Worm (Caenorhabditis elegans) whole organism, mixed stage, embryonic: ENCODE data around the gene pqn-96.

Experiments
- M03D4.4 ChIP-seq: sonication (generic microtip); optimal IDR thresholded peaks from 2 replicates; lab custom pipeline; 2017; ENCODE audit warnings: mild to moderate bottlenecking, missing genetic modification characterization, missing compliant biosample characterization
- bed-3 ChIP-seq: fragments of 200-800 bp; sonication (Bioruptor generic); optimal IDR thresholded peaks from 3 replicates; lab custom pipeline; 2018; ENCODE audit warnings: mild to moderate bottlenecking, missing genetic modification characterization, moderate library complexity, missing compliant biosample characterization
- blmp-1 ChIP-seq: fragments of 150-350 bp; optimal IDR thresholded peaks from 2 replicates; lab custom pipeline; 2014; ENCODE audit warnings: missing biosample characterization, missing genetic modification characterization
- ceh-39 ChIP-seq: fragments of 150-350 bp; optimal IDR thresholded peaks from 2 replicates; lab custom pipeline; 2014; ENCODE audit warnings: missing biosample characterization, missing genetic modification characterization
- ceh-43 ChIP-seq: fragments of 200-800 bp; sonication (Bioruptor generic); optimal IDR thresholded peaks from 2 replicates; lab custom pipeline; 2018; ENCODE audit warnings: mild to moderate bottlenecking, missing genetic modification characterization, moderate library complexity, missing compliant biosample characterization
- ceh-83 ChIP-seq: fragments of 200-800 bp; sonication (Bioruptor generic); optimal IDR thresholded peaks from 2 replicates; lab custom pipeline; 2018; ENCODE audit warnings: mild to moderate bottlenecking, missing genetic modification characterization, missing compliant biosample characterization
- ces-1 ChIP-seq: fragments of 150-350 bp; optimal IDR thresholded peaks from 2 replicates; lab custom pipeline; 2014; ENCODE audit warnings: missing biosample characterization, missing genetic modification reagents, missing genetic modification characterization
- cnd-1 ChIP-seq: fragments of 200-800 bp; sonication (Bioruptor generic); optimal IDR thresholded peaks from 2 replicates; lab custom pipeline; 2018; ENCODE audit warnings: mild to moderate bottlenecking, missing genetic modification characterization, missing compliant biosample characterization
- drap-1 ChIP-seq: fragments of 200-800 bp; sonication (Bioruptor generic); optimal IDR thresholded peaks from 3 replicates; lab custom pipeline; 2018; ENCODE audit warnings: mild to moderate bottlenecking, missing genetic modification characterization, missing compliant biosample characterization
- elt-1 ChIP-seq: sonication (generic microtip); optimal IDR thresholded peaks from 2 replicates; lab custom pipeline; 2017; ENCODE audit warnings: missing genetic modification characterization, mild to moderate bottlenecking, missing compliant biosample characterization, antibody characterized with exemption, moderate library complexity, borderline replicate concordance; ENCODE audit not compliant: insufficient read depth
- elt-3 ChIP-seq: fragments of 150-350 bp; optimal IDR thresholded peaks from 2 replicates; lab custom pipeline; 2014; ENCODE audit warnings: missing biosample characterization, missing genetic modification characterization
- flh-1 ChIP-seq: fragments of 200-800 bp; sonication (Bioruptor generic); optimal IDR thresholded peaks from 2 replicates; lab custom pipeline; 2018; ENCODE audit warnings: mild to moderate bottlenecking, missing genetic modification characterization, moderate library complexity, missing compliant biosample characterization
- ham-2 ChIP-seq: fragments of 200-800 bp; sonication (Bioruptor generic); optimal IDR thresholded peaks from 2 replicates; lab custom pipeline; 2018; ENCODE audit warnings: mild to moderate bottlenecking, missing genetic modification characterization, missing compliant biosample characterization
- hlh-1 ChIP-seq: fragments of 150-350 bp; optimal IDR thresholded peaks from 2 replicates; lab custom pipeline; 2014; ENCODE audit warnings: missing biosample characterization, missing genetic modification reagents, missing genetic modification characterization
- lin-13 ChIP-seq: fragments of 150-350 bp; optimal IDR thresholded peaks from 2 replicates; lab custom pipeline; 2014; ENCODE audit warnings: missing biosample characterization, missing genetic modification characterization
- lin-32 ChIP-seq: fragments of 200-800 bp; sonication (Bioruptor generic); optimal IDR thresholded peaks from 2 replicates; lab custom pipeline; 2018; ENCODE audit warnings: mild to moderate bottlenecking, missing genetic modification characterization, missing compliant biosample characterization
- lsy-2 ChIP-seq: fragments of 150-350 bp; optimal IDR thresholded peaks from 2 replicates; lab custom pipeline; 2014; ENCODE audit warnings: missing biosample characterization, missing genetic modification characterization
- mab-5 ChIP-seq: fragments of 150-350 bp; optimal IDR thresholded peaks from 2 replicates; lab custom pipeline; 2014; ENCODE audit warnings: missing biosample characterization, missing genetic modification characterization
- mep-1 ChIP-seq: fragments of 150-350 bp; optimal IDR thresholded peaks from 2 replicates; lab custom pipeline; 2017; ENCODE audit warnings: missing biosample characterization, missing genetic modification reagents, missing genetic modification characterization, inconsistent platforms
- mls-2 ChIP-seq: sonication (generic microtip); optimal IDR thresholded peaks from 2 replicates; lab custom pipeline; 2016; ENCODE audit warnings: mild to moderate bottlenecking, missing genetic modification characterization, moderate library complexity, missing compliant biosample characterization
- nhr-12 ChIP-seq: fragments of 150-350 bp; optimal IDR thresholded peaks from 2 replicates; lab custom pipeline; 2014; ENCODE audit warnings: missing biosample characterization, missing genetic modification characterization
- nhr-2 ChIP-seq: fragments of 150-350 bp; optimal IDR thresholded peaks from 2 replicates; lab custom pipeline; 2014; ENCODE audit warnings: missing biosample characterization, missing genetic modification characterization
- nhr-237 ChIP-seq: fragments of 150-350 bp; optimal IDR thresholded peaks from 2 replicates; lab custom pipeline; 2014; ENCODE audit warnings: missing biosample characterization, missing genetic modification characterization
- nhr-28 ChIP-seq: fragments of 150-350 bp; optimal IDR thresholded peaks from 2 replicates; lab custom pipeline; 2014; ENCODE audit warnings: missing biosample characterization, missing genetic modification characterization
- nhr-76 ChIP-seq: sonication (generic microtip); optimal IDR thresholded peaks from 2 replicates; lab custom pipeline; 2017; ENCODE audit warnings: missing biosample characterization, missing genetic modification characterization
- pha-4 ChIP-seq: fragments of 150-350 bp; optimal IDR thresholded peaks from 2 replicates; lab custom pipeline; 2018; ENCODE audit warnings: missing biosample characterization, missing genetic modification reagents, missing genetic modification characterization
- sem-2 ChIP-seq: fragments of 200-800 bp; sonication (Bioruptor generic); optimal IDR thresholded peaks from 2 replicates; lab custom pipeline; 2018; ENCODE audit warnings: mild to moderate bottlenecking, missing genetic modification characterization, missing compliant biosample characterization
- snpc-4 ChIP-seq: fragments of 150-350 bp; optimal IDR thresholded peaks from 2 replicates; lab custom pipeline; 2014; ENCODE audit warnings: missing biosample characterization, missing genetic modification characterization
- sptf-1 ChIP-seq: sonication (generic microtip); optimal IDR thresholded peaks from 2 replicates; lab custom pipeline; 2017; ENCODE audit warnings: mild to moderate bottlenecking, missing genetic modification characterization, moderate library complexity, missing compliant biosample characterization
- tbx-8 ChIP-seq: fragments of 200-800 bp; sonication (Bioruptor generic); optimal IDR thresholded peaks from 2 replicates; lab custom pipeline; 2018; ENCODE audit warnings: mild to moderate bottlenecking, missing genetic modification characterization, moderate library complexity, missing compliant biosample characterization
- unc-120 ChIP-seq: sonication (generic microtip); optimal IDR thresholded peaks from 2 replicates; lab custom pipeline; 2017; ENCODE audit warnings: missing genetic modification characterization, missing compliant biosample characterization; ENCODE audit not compliant: poor library complexity, severe bottlenecking
- unc-39 ChIP-seq: fragments of 150-350 bp; optimal IDR thresholded peaks from 2 replicates; lab custom pipeline; 2014; ENCODE audit warnings: missing biosample characterization, missing genetic modification characterization
- unc-62 ChIP-seq: fragments of 150-350 bp; optimal IDR thresholded peaks from 2 replicates; lab custom pipeline; 2014; ENCODE audit warnings: missing biosample characterization, missing genetic modification reagents, missing genetic modification characterization
- zip-8 ChIP-seq: fragments of 150-350 bp; optimal IDR thresholded peaks from 2 replicates; lab custom pipeline; 2014; ENCODE audit warnings: missing biosample characterization, missing genetic modification characterization
- ztf-11 ChIP-seq: fragments of 150-350 bp; optimal IDR thresholded peaks from 2 replicates; lab custom pipeline; 2014; ENCODE audit warnings: missing biosample characterization, missing genetic modification characterization

pqn-96 gene

DNA sequence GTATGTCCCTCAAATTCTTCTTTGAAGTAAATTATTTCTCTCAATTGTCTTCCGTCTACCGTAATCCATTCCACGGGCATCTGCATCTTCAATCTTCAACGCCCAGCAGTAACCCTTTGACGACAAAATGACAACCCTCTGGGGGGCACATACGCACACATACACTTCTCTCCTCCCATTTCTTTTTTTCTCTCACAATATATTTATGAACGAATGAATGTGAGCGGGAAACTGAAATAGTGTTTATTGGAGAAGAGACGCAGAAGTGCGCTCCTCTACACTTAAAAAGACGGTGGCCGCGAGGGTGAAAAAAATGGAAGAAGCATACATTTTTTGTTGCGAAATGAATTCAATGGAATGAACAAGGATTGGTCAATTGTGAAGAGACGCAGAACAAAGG lies 27.2 kb downstream of the pqn-96 start:
- TF ChIP-seq unc-39 (no peak), M03D4.4 (no peak), nhr-237 (tag; lab: Kevin White, UChicago) (peak; percentile 47), mls-2 (tag; lab: Kevin White, UChicago) (peak; percentile 62), bed-3 (GFP tag; lab: Kevin White, UChicago) (no peak), nhr-76 (no peak), zip-8 (no peak), mep-1 (tag; lab: Kevin White, UChicago) (peak; percentile 74), elt-3 (tag; lab: Kevin White, UChicago) (no peak), drap-1 (GFP tag; lab: Kevin White, UChicago) (peak; percentile 5), lsy-2 (tag; lab: Kevin White, UChicago) (peak; percentile 80), ceh-39 (tag; lab: Kevin White, UChicago) (no peak), sptf-1 (tag; lab: Kevin White, UChicago) (peak; percentile 46), pha-4 (no peak), ham-2 (GFP tag; lab: Kevin White, UChicago) (peak; percentile 30), unc-62 (peak; percentile 90), ztf-11 (no peak), nhr-2 (tag; lab: Kevin White, UChicago) (peak; percentile 30), ces-1 (peak; percentile 77), ceh-43 (GFP tag; lab: Kevin White, UChicago) (no peak), nhr-12 (no peak), ceh-83 (GFP tag; lab: Kevin White, UChicago) (no peak), tbx-8 (GFP tag; lab: Kevin White, UChicago) (no peak), lin-32 (GFP tag; lab: Kevin White, UChicago) (no peak), unc-120 (tag; lab: Kevin White, UChicago) (peak; percentile 31), sem-2 (GFP tag; lab: Kevin White, UChicago) (no peak), mab-5 (tag; lab: Kevin White, UChicago) (no peak), nhr-28 (tag; lab: Kevin White, UChicago) (no peak), elt-1 (tag; lab: Kevin White, UChicago) (no peak), blmp-1 (tag; lab: Kevin White, UChicago) (no peak), flh-1 (no peak), lin-13 (tag; lab: Kevin White, UChicago) (no peak), cnd-1 (tag; lab: Kevin White, UChicago) (no peak), snpc-4 (tag; lab: Kevin White, UChicago) (no peak), hlh-1 (tag; lab: Kevin White, UChicago) (peak; percentile 70)

- TF ChIP-seq elt-3 (tag; lab: Kevin White, UChicago): no peak
- peak; percentile 50 for TF ChIP-seq unc-62
These were observed 28.5 kb downstream of the pqn-96 start for ce11 chrIII:8410747-8411146.

- TF ChIP-seq ceh-43 (GFP tag; lab: Kevin White, UChicago) (no peak), hlh-1 (tag; lab: Kevin White, UChicago) (no peak), elt-1 (tag; lab: Kevin White, UChicago) (no peak), unc-39 (no peak), blmp-1 (tag; lab: Kevin White, UChicago) (no peak), nhr-28 (tag; lab: Kevin White, UChicago) (no peak), unc-120 (tag; lab: Kevin White, UChicago) (no peak), tbx-8 (GFP tag; lab: Kevin White, UChicago) (no peak), ham-2 (GFP tag; lab: Kevin White, UChicago) (no peak), ceh-39 (tag; lab: Kevin White, UChicago) (no peak), ces-1 (no peak), snpc-4 (tag; lab: Kevin White, UChicago) (no peak)
These were observed 30.0 kb downstream of the pqn-96 start, which contains the start of gene ZK353.9 for ce11 chrIII:8409166-8409565. ZK353.9 (plus strand) TSS chrIII:8409496.

- no peak for TF ChIP-seq ceh-83 (GFP tag; lab: Kevin White, UChicago)
- TF ChIP-seq ceh-43 (GFP tag; lab: Kevin White, UChicago): no peak
- TF ChIP-seq ceh-39 (tag; lab: Kevin White, UChicago): no peak
- no peak for TF ChIP-seq mab-5 (tag; lab: Kevin White, UChicago)
- no peak for TF ChIP-seq lin-32 (GFP tag; lab: Kevin White, UChicago)
- no peak for TF ChIP-seq elt-1 (tag; lab: Kevin White, UChicago)
- peak; percentile 42 for TF ChIP-seq ces-1
- peak; percentile 44 for TF ChIP-seq mep-1 (tag; lab: Kevin White, UChicago)
- no peak for TF ChIP-seq mls-2 (tag; lab: Kevin White, UChicago)
- no peak for TF ChIP-seq unc-62
- TF ChIP-seq sptf-1 (tag; lab: Kevin White, UChicago): no peak
- TF ChIP-seq nhr-28 (tag; lab: Kevin White, UChicago): no peak
- peak; percentile 42 for TF ChIP-seq lsy-2 (tag; lab: Kevin White, UChicago)
- TF ChIP-seq flh-1: no peak
- TF ChIP-seq, all 35 proteins: peak for 3
These were observed 33.7 kb downstream of the pqn-96 start, which contains the start of the genes ubxn-4 and cyy-1 for ce11 chrIII:8405449-8405962. ubxn-4 (minus strand) TSS chrIII:8405562. cyy-1 (plus strand) TSS chrIII:8405874.
